Worm (Caenorhabditis elegans) whole organism, midembryonic: ENCODE results near the gene phlp-2.
A peak's percentile ranks its signal among the peaks of the same experiment; 100 is the strongest.

Experiments
- T22C8.4 ChIP-seq: fragments of 200-800 bp; sonication (Bioruptor generic); IDR thresholded peaks from 2 replicates; pipeline ENCODE4 v1.3.6; 2022; ENCODE audit warnings: missing genetic modification characterization, missing compliant biosample characterization
- cog-1 ChIP-seq: sonication (generic microtip); optimal IDR thresholded peaks from 2 replicates; lab custom pipeline; 2016; ENCODE audit warnings: missing genetic modification characterization, missing compliant biosample characterization
- flt-1 ChIP-seq: fragments of 200-800 bp; sonication (Bioruptor generic); IDR thresholded peaks from 2 replicates; pipeline ENCODE4 v1.3.6; 2022; ENCODE audit warnings: missing genetic modification characterization, missing compliant biosample characterization
- klf-2 ChIP-seq: fragments of 200-800 bp; sonication (Bioruptor generic); conservative IDR thresholded peaks from 2 replicates; pipeline ENCODE4 v1.3.6; 2022; ENCODE audit warnings: missing genetic modification reagents, missing genetic modification characterization, missing compliant biosample characterization
- med-1 ChIP-seq: sonication (generic microtip); optimal IDR thresholded peaks from 2 replicates; lab custom pipeline; 2017; ENCODE audit warnings: missing genetic modification characterization, mild to moderate bottlenecking, missing compliant biosample characterization, antibody characterized with exemption, missing genetic modification reagents; ENCODE audit not compliant: insufficient read depth
- ref-1 ChIP-seq: fragments of 200-800 bp; sonication (Bioruptor generic); conservative IDR thresholded peaks from 2 replicates; pipeline ENCODE4 v1.3.6; 2022; ENCODE audit warnings: missing genetic modification reagents, missing genetic modification characterization, missing compliant biosample characterization
- tab-1 ChIP-seq: fragments of 200-800 bp; sonication (Bioruptor generic); IDR thresholded peaks from 2 replicates; pipeline ENCODE4 v1.3.6; 2022; ENCODE audit warnings: missing genetic modification characterization, missing compliant biosample characterization
- ztf-23 ChIP-seq: fragments of 200-800 bp; sonication (Bioruptor generic); IDR thresholded peaks from 2 replicates; pipeline ENCODE4 v1.3.6; 2022; ENCODE audit warnings: missing genetic modification reagents, missing genetic modification characterization, missing compliant biosample characterization
- ztf-29 ChIP-seq: fragments of 200-800 bp; sonication (Bioruptor generic); IDR thresholded peaks from 2 replicates; pipeline ENCODE4 v1.3.6; 2022; ENCODE audit warnings: missing genetic modification reagents, missing genetic modification characterization, missing compliant biosample characterization

Gene phlp-2

ce11 chrIII:4223668-4224127 is 14.4 kb downstream of the phlp-2 start:
- TF ChIP-seq cog-1 (tag; lab: Kevin White, UChicago) (peak; percentile 56), klf-2 (GFP tag; lab: Robert Waterston, UW) (no peak), flt-1 (no peak), ztf-29 (GFP tag; lab: Robert Waterston, UW) (peak; percentile 39; the same call in 1 of the 2 replicates), med-1 (GFP tag; lab: Kevin White, UChicago) (no peak), ztf-23 (GFP tag; lab: Robert Waterston, UW) (no peak), ref-1 (GFP tag; lab: Robert Waterston, UW) (no peak), tab-1 (GFP tag; lab: Robert Waterston, UW) (no peak), T22C8.4 (no peak)

ce11 chrIII:4224722-4225121 is 15.4 kb downstream of the phlp-2 start:
- TF ChIP-seq med-1 (GFP tag; lab: Kevin White, UChicago) (no peak), ztf-29 (GFP tag; lab: Robert Waterston, UW) (no peak), ztf-23 (GFP tag; lab: Robert Waterston, UW) (no peak), T22C8.4 (no peak), ref-1 (GFP tag; lab: Robert Waterston, UW) (no peak)

ce11 chrIII:4227363-4227762 is 18.1 kb downstream of the phlp-2 start:
- TF ChIP-seq tab-1 (GFP tag; lab: Robert Waterston, UW) (no peak), ztf-29 (GFP tag; lab: Robert Waterston, UW) (no peak), flt-1 (no peak), klf-2 (GFP tag; lab: Robert Waterston, UW) (no peak), cog-1 (tag; lab: Kevin White, UChicago) (no peak), ref-1 (GFP tag; lab: Robert Waterston, UW) (no peak), ztf-23 (GFP tag; lab: Robert Waterston, UW) (no peak), med-1 (GFP tag; lab: Kevin White, UChicago) (no peak), T22C8.4 (no peak)

ce11 chrIII:4228008-4228407 is 18.7 kb downstream of the phlp-2 start, which contains the start of gene mpk-1:
Gene mpk-1, minus strand, starts transcription at chrIII:4228108.
- TF ChIP-seq tab-1 (GFP tag; lab: Robert Waterston, UW) (no peak), ztf-29 (GFP tag; lab: Robert Waterston, UW) (no peak), klf-2 (GFP tag; lab: Robert Waterston, UW) (no peak), ref-1 (GFP tag; lab: Robert Waterston, UW) (no peak), T22C8.4 (no peak), ztf-23 (GFP tag; lab: Robert Waterston, UW) (no peak)

- TF ChIP-seq tab-1 (GFP tag; lab: Robert Waterston, UW) (no peak), ztf-29 (GFP tag; lab: Robert Waterston, UW) (no peak), klf-2 (GFP tag; lab: Robert Waterston, UW) (no peak), T22C8.4 (no peak), ref-1 (GFP tag; lab: Robert Waterston, UW) (no peak), med-1 (GFP tag; lab: Kevin White, UChicago) (no peak), cog-1 (tag; lab: Kevin White, UChicago) (no peak), ztf-23 (GFP tag; lab: Robert Waterston, UW) (no peak), flt-1 (no peak)
Observed at ce11 chrIII:4228841-4229240, 19.6 kb downstream of the phlp-2 start, which contains the start of gene F43C1.5. Gene F43C1.5, plus strand, starts transcription at chrIII:4229141.

- TF ChIP-seq flt-1 (no peak), klf-2 (GFP tag; lab: Robert Waterston, UW) (no peak), cog-1 (tag; lab: Kevin White, UChicago) (no peak), tab-1 (GFP tag; lab: Robert Waterston, UW) (no peak), ztf-23 (GFP tag; lab: Robert Waterston, UW) (no peak), ref-1 (GFP tag; lab: Robert Waterston, UW) (no peak), med-1 (GFP tag; lab: Kevin White, UChicago) (no peak), T22C8.4 (no peak), ztf-29 (GFP tag; lab: Robert Waterston, UW) (no peak)
Observed at ce11 chrIII:4230092-4230491, 20.8 kb downstream of the phlp-2 start.

- TF ChIP-seq cog-1 (tag; lab: Kevin White, UChicago) (no peak), ref-1 (GFP tag; lab: Robert Waterston, UW) (no peak), klf-2 (GFP tag; lab: Robert Waterston, UW) (no peak), med-1 (GFP tag; lab: Kevin White, UChicago) (no peak), flt-1 (no peak), ztf-29 (GFP tag; lab: Robert Waterston, UW) (no peak), ztf-23 (GFP tag; lab: Robert Waterston, UW) (no peak), tab-1 (GFP tag; lab: Robert Waterston, UW) (no peak), T22C8.4 (no peak)
Observed at ce11 chrIII:4231372-4231771, 22.1 kb downstream of the phlp-2 start.

ce11 chrIII:4232811-4233269 is 23.6 kb downstream of the phlp-2 start, which contains the start of gene nhr-20:
Gene nhr-20, minus strand, starts transcription at chrIII:4233219.
- TF ChIP-seq tab-1 (GFP tag; lab: Robert Waterston, UW) (no peak), T22C8.4 (no peak), ref-1 (GFP tag; lab: Robert Waterston, UW) (no peak), med-1 (GFP tag; lab: Kevin White, UChicago) (no peak), cog-1 (tag; lab: Kevin White, UChicago) (no peak), klf-2 (GFP tag; lab: Robert Waterston, UW) (no peak), ztf-23 (GFP tag; lab: Robert Waterston, UW) (no peak), flt-1 (no peak), ztf-29 (GFP tag; lab: Robert Waterston, UW) (no peak)

- TF ChIP-seq ref-1 (GFP tag; lab: Robert Waterston, UW) (no peak), klf-2 (GFP tag; lab: Robert Waterston, UW) (no peak), med-1 (GFP tag; lab: Kevin White, UChicago) (no peak), tab-1 (GFP tag; lab: Robert Waterston, UW) (no peak), flt-1 (no peak), ztf-23 (GFP tag; lab: Robert Waterston, UW) (no peak), T22C8.4 (no peak), ztf-29 (GFP tag; lab: Robert Waterston, UW) (no peak), cog-1 (tag; lab: Kevin White, UChicago) (no peak)
Observed at ce11 chrIII:4234642-4235295, 25.5 kb downstream of the phlp-2 start.
